Worm (Caenorhabditis elegans) whole organism, young adult: Measurements from ENCODE around the gene Y73F8A.36.

Experiments used
- B0261.1 ChIP-seq: sonication (generic microtip); optimal IDR thresholded peaks from 2 replicates; lab custom pipeline; 2016; ENCODE audit warnings: mild to moderate bottlenecking, missing genetic modification characterization, moderate library complexity, missing compliant biosample characterization
- D2030.7 ChIP-seq: fragments of 200-800 bp; sonication (Bioruptor generic); IDR thresholded peaks from 2 replicates; pipeline ENCODE4 v1.3.6; 2022; ENCODE audit warnings: missing genetic modification reagents, missing genetic modification characterization, missing compliant biosample characterization
- F22D6.2 ChIP-seq: sonication (generic microtip); optimal IDR thresholded peaks from 2 replicates; lab custom pipeline; 2016; ENCODE audit warnings: mild to moderate bottlenecking, missing genetic modification characterization, missing compliant biosample characterization
- F23B12.7 ChIP-seq: sonication (generic microtip); optimal IDR thresholded peaks from 2 replicates; lab custom pipeline; 2017; ENCODE audit warnings: missing genetic modification characterization, mild to moderate bottlenecking, missing compliant biosample characterization, antibody characterized with exemption, moderate library complexity; ENCODE audit not compliant: insufficient read depth
- F49E8.2 ChIP-seq: sonication (generic microtip); optimal IDR thresholded peaks from 3 replicates; lab custom pipeline; 2017; ENCODE audit warnings: missing genetic modification characterization, mild to moderate bottlenecking, missing compliant biosample characterization, antibody characterized with exemption, moderate library complexity; ENCODE audit not compliant: insufficient read depth
- akir-1 ChIP-seq: fragments of 200-800 bp; sonication (Bioruptor generic); optimal IDR thresholded peaks from 2 replicates; lab custom pipeline; 2018; ENCODE audit warnings: mild to moderate bottlenecking, missing genetic modification characterization, moderate library complexity, missing compliant biosample characterization
- ama-1 ChIP-seq, 3 experiments: fragments of 150-350 bp in 1 of 3; sonication (generic microtip) in 2 of 3; optimal IDR thresholded peaks; 2 replicates each; lab custom pipeline; 2014 to 2018; ENCODE audit warnings: missing biosample characterization in 2 of 3, missing genetic modification characterization in 2 of 3, missing genetic modification reagents in 2 of 3
- aptf-2 ChIP-seq: fragments of 200-800 bp; sonication (Bioruptor generic); conservative IDR thresholded peaks from 2 replicates; pipeline ENCODE4 v1.3.6; 2022; ENCODE audit warnings: missing genetic modification reagents, missing genetic modification characterization, missing compliant biosample characterization
- athp-1 ChIP-seq: sonication (generic microtip); optimal IDR thresholded peaks from 2 replicates; lab custom pipeline; 2017; ENCODE audit warnings: mild to moderate bottlenecking, missing genetic modification characterization, missing compliant biosample characterization
- attf-5 ChIP-seq: fragments of 200-800 bp; sonication (Bioruptor generic); optimal IDR thresholded peaks from 2 replicates; lab custom pipeline; 2018; ENCODE audit warnings: mild to moderate bottlenecking, missing genetic modification characterization, missing compliant biosample characterization
- attf-6 ChIP-seq: fragments of 200-800 bp; sonication (Bioruptor generic); IDR thresholded peaks from 2 replicates; pipeline ENCODE4 v1.3.6; 2022; ENCODE audit warnings: missing genetic modification reagents, missing genetic modification characterization, missing compliant biosample characterization
- bed-1 ChIP-seq: fragments of 200-800 bp; sonication (Bioruptor generic); IDR thresholded peaks from 2 replicates; pipeline ENCODE4 v1.3.6; 2022; ENCODE audit warnings: missing genetic modification reagents, missing genetic modification characterization, missing compliant biosample characterization
- cebp-2 ChIP-seq: fragments of 200-800 bp; sonication (Bioruptor generic); IDR thresholded peaks from 2 replicates; pipeline ENCODE4 v1.3.6; 2022; ENCODE audit warnings: missing genetic modification characterization, missing compliant biosample characterization
- ceh-27 ChIP-seq: fragments of 200-800 bp; sonication (Bioruptor generic); optimal IDR thresholded peaks from 2 replicates; lab custom pipeline; 2018; ENCODE audit warnings: mild to moderate bottlenecking, missing genetic modification characterization, moderate library complexity, missing compliant biosample characterization
- ceh-91 ChIP-seq: fragments of 200-800 bp; sonication (Bioruptor generic); IDR thresholded peaks from 2 replicates; pipeline ENCODE4 v1.3.6; 2022; ENCODE audit warnings: missing genetic modification reagents, missing genetic modification characterization, missing compliant biosample characterization
- chd-7 ChIP-seq: sonication (generic microtip); optimal IDR thresholded peaks from 2 replicates; lab custom pipeline; 2016; ENCODE audit warnings: mild to moderate bottlenecking, missing genetic modification characterization, moderate library complexity, missing compliant biosample characterization
- dpff-1 ChIP-seq: sonication (generic microtip); optimal IDR thresholded peaks from 2 replicates; lab custom pipeline; 2017; ENCODE audit warnings: mild to moderate bottlenecking, missing genetic modification characterization, missing compliant biosample characterization
- him-1 ChIP-seq: sonication (generic microtip); optimal IDR thresholded peaks from 2 replicates; lab custom pipeline; 2016; ENCODE audit warnings: missing genotype, missing genetic modification reagents, missing genetic modification characterization, missing compliant biosample characterization
- hmg-20 ChIP-seq: fragments of 200-800 bp; sonication (Bioruptor generic); IDR thresholded peaks from 2 replicates; pipeline ENCODE4 v1.3.6; 2022; ENCODE audit warnings: missing genetic modification reagents, missing genetic modification characterization, missing compliant biosample characterization
- hsf-1 ChIP-seq: fragments of 200-800 bp; sonication (Bioruptor generic); IDR thresholded peaks from 2 replicates; pipeline ENCODE4 v1.3.6; 2022; ENCODE audit warnings: missing genetic modification reagents, missing genetic modification characterization, missing compliant biosample characterization
- lir-1 ChIP-seq: fragments of 200-800 bp; sonication (Bioruptor generic); conservative IDR thresholded peaks from 2 replicates; pipeline ENCODE4 v1.3.6; 2022; ENCODE audit warnings: missing genetic modification reagents, missing genetic modification characterization, missing compliant biosample characterization
- madf-3 ChIP-seq: fragments of 200-800 bp; sonication (Bioruptor generic); IDR thresholded peaks from 2 replicates; pipeline ENCODE4 v1.3.6; 2022; ENCODE audit warnings: missing genetic modification reagents, missing genetic modification characterization, missing compliant biosample characterization
- mes-4 ChIP-seq: sonication (generic microtip); optimal IDR thresholded peaks from 2 replicates; lab custom pipeline; 2016; ENCODE audit warnings: missing genotype, missing genetic modification characterization, missing compliant biosample characterization
- mxl-1 ChIP-seq: sonication (generic microtip); optimal IDR thresholded peaks from 2 replicates; lab custom pipeline; 2016; ENCODE audit warnings: missing genetic modification characterization, missing compliant biosample characterization
- nfya-2 ChIP-seq: fragments of 200-800 bp; sonication (Bioruptor generic); IDR thresholded peaks from 2 replicates; pipeline ENCODE4 v1.3.6; 2022; ENCODE audit warnings: missing genetic modification reagents, missing genetic modification characterization, missing compliant biosample characterization
- nfyb-1 ChIP-seq: fragments of 200-800 bp; sonication (Bioruptor generic); IDR thresholded peaks from 2 replicates; pipeline ENCODE4 v1.3.6; 2022; ENCODE audit warnings: missing genetic modification reagents, missing genetic modification characterization, missing compliant biosample characterization
- pbrm-1 ChIP-seq: fragments of 200-800 bp; sonication (Bioruptor generic); IDR thresholded peaks from 2 replicates; pipeline ENCODE4 v1.3.6; 2022; ENCODE audit warnings: missing genetic modification reagents, missing genetic modification characterization, missing compliant biosample characterization
- rec-8 ChIP-seq, 2 experiments: sonication (generic microtip); optimal IDR thresholded peaks; 2 replicates each; lab custom pipeline; 2016; ENCODE audit warnings: mild to moderate bottlenecking in 2 of 2, missing genetic modification characterization in 2 of 2, missing genetic modification reagents in 2 of 2, missing genotype in 2 of 2, missing biosample characterization in 1 of 2, missing compliant biosample characterization in 1 of 2, moderate library complexity in 1 of 2
- rpc-1 ChIP-seq, 2 experiments: fragments of 150-350 bp in 1 of 2; sonication (generic microtip) in 1 of 2; optimal IDR thresholded peaks; 2 replicates each; lab custom pipeline; 2014 to 2018; ENCODE audit warnings: missing biosample characterization in 1 of 2, missing genetic modification characterization in 1 of 2, missing genetic modification reagents in 1 of 2, missing genotype in 1 of 2
- sdz-38 ChIP-seq: sonication (generic microtip); optimal IDR thresholded peaks from 2 replicates; lab custom pipeline; 2016; ENCODE audit warnings: missing genotype, missing genetic modification characterization, missing compliant biosample characterization
- sea-2 ChIP-seq: fragments of 200-800 bp; sonication (Bioruptor generic); IDR thresholded peaks from 2 replicates; pipeline ENCODE4 v1.3.6; 2022; ENCODE audit warnings: missing genetic modification characterization, missing compliant biosample characterization
- snpc-1.1 ChIP-seq: sonication (generic microtip); optimal IDR thresholded peaks from 2 replicates; lab custom pipeline; 2017; ENCODE audit warnings: missing genetic modification characterization, mild to moderate bottlenecking, missing compliant biosample characterization, antibody characterized with exemption, moderate library complexity, missing genotype, missing genetic modification reagents; ENCODE audit not compliant: insufficient read depth
- snpc-1.3 ChIP-seq: sonication (generic microtip); optimal IDR thresholded peaks from 2 replicates; lab custom pipeline; 2017; ENCODE audit warnings: missing genetic modification characterization, mild to moderate bottlenecking, missing compliant biosample characterization, antibody characterized with exemption, moderate library complexity, missing genotype, missing genetic modification reagents; ENCODE audit not compliant: insufficient read depth
- snpc-3.4 ChIP-seq: sonication (generic microtip); optimal IDR thresholded peaks from 2 replicates; lab custom pipeline; 2017; ENCODE audit warnings: missing genetic modification characterization, mild to moderate bottlenecking, missing compliant biosample characterization, antibody characterized with exemption, moderate library complexity, missing genotype, missing genetic modification reagents
- snpc-4 ChIP-seq, 5 experiments: fragments of 150-350 bp in 1 of 5; sonication (generic microtip) in 4 of 5; optimal IDR thresholded peaks; 2 replicates each; lab custom pipeline; 2014 to 2018; ENCODE audit warnings: missing genetic modification characterization in 5 of 5, missing biosample characterization in 3 of 5, antibody characterized with exemption in 2 of 5, mild to moderate bottlenecking in 2 of 5, missing compliant biosample characterization in 2 of 5, missing genotype in 2 of 5, moderate library complexity in 2 of 5, missing genetic modification reagents in 1 of 5
- zfh-2 ChIP-seq: fragments of 200-800 bp; sonication (Bioruptor generic); conservative IDR thresholded peaks from 2 replicates; pipeline ENCODE4 v1.3.6; 2022; ENCODE audit warnings: missing genetic modification reagents, missing genetic modification characterization, missing compliant biosample characterization
- zim-3 ChIP-seq: sonication (generic microtip); optimal IDR thresholded peaks from 2 replicates; lab custom pipeline; 2017; ENCODE audit warnings: mild to moderate bottlenecking, missing genetic modification characterization, moderate library complexity, missing compliant biosample characterization
- ztf-25 ChIP-seq: fragments of 200-800 bp; sonication (Bioruptor generic); IDR thresholded peaks from 2 replicates; pipeline ENCODE4 v1.3.6; 2022; ENCODE audit warnings: missing genetic modification reagents, missing genetic modification characterization, missing compliant biosample characterization
- ztf-28 ChIP-seq: fragments of 200-800 bp; sonication (Bioruptor generic); IDR thresholded peaks from 2 replicates; pipeline ENCODE4 v1.3.6; 2022; ENCODE audit warnings: missing genetic modification reagents, missing genetic modification characterization, missing compliant biosample characterization
- ztf-3 ChIP-seq: fragments of 200-800 bp; sonication (Bioruptor generic); optimal IDR thresholded peaks from 2 replicates; lab custom pipeline; 2018; ENCODE audit warnings: mild to moderate bottlenecking, missing genetic modification characterization, missing compliant biosample characterization
- ztf-6 ChIP-seq: fragments of 200-800 bp; sonication (Bioruptor generic); IDR thresholded peaks from 2 replicates; pipeline ENCODE4 v1.3.6; 2022; ENCODE audit warnings: missing genetic modification reagents, missing genetic modification characterization, missing compliant biosample characterization

Y73F8A.36 gene

ce11 chrIV:15280219-15280618, 34.5 kb downstream of the Y73F8A.36 start:
- TF ChIP-seq hmg-20 = no peak
- TF ChIP-seq nfya-2 (GFP tag; lab: Robert Waterston, UW) = no peak
- no peak for TF ChIP-seq athp-1 (tag; lab: Kevin White, UChicago)
- TF ChIP-seq ztf-28 (GFP tag; lab: Robert Waterston, UW) = no peak
- no peak for TF ChIP-seq ceh-27 (GFP tag; lab: Kevin White, UChicago)
- no peak for TF ChIP-seq bed-1 (GFP tag; lab: Robert Waterston, UW)

DNA sequence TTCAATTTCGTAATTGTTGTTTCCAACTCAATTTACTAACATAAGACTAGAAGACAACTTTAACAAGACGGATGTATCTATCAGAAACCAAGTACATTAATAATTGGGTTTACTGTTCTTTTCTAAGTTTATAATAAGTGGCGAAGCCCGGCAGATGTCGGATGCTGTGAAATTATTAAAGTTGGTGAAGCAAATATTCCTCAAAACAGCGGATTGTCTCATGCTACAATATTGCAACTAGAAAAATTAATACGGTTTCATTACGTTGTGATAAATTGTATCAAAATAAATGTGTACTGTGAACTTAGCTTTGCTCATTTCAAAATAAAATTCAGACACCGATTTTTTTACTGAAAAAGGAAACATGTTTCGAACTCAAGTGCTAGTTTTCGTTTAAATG, 37.9 kb downstream of the Y73F8A.36 start:
- peak; percentile 75 for TF ChIP-seq attf-6 (GFP tag; lab: Robert Waterston, UW)
- peak; percentile 53 for TF ChIP-seq snpc-4 (GFP tag; optimal IDR thresholded peaks at IDR 0.05; lab: Kevin White, UChicago)
- peak in 3 of 4 experiments; percentile 56 to 77 (median 65) for TF ChIP-seq snpc-4 (tag; optimal IDR thresholded peaks at IDR 0.05; lab: Kevin White, UChicago)
- TF ChIP-seq zim-3 (tag; lab: Kevin White, UChicago) = no peak

- TF ChIP-seq nfyb-1 (peak; percentile 71; the same call in 1 of the 2 replicates), ztf-28 (GFP tag; lab: Robert Waterston, UW) (no peak), rpc-1 (optimal IDR thresholded peaks at IDR 0.05; lab: Kevin White, UChicago) (peak; percentile 75), rpc-1 (tag; optimal IDR thresholded peaks at IDR 0.05; lab: Kevin White, UChicago) (peak; percentile 88), F23B12.7 (peak; percentile 78), pbrm-1 (GFP tag; lab: Robert Waterston, UW) (peak; percentile 59; the same call in 1 of the 2 replicates), rec-8 (tag; optimal IDR thresholded peaks at IDR 0.05; lab: Kevin White, UChicago) (peak; percentile 11 to 36), ztf-3 (GFP tag; lab: Kevin White, UChicago) (no peak), F22D6.2 (tag; lab: Kevin White, UChicago) (no peak), mes-4 (tag; lab: Kevin White, UChicago) (no peak), snpc-1.3 (tag; lab: Kevin White, UChicago) (peak; percentile 75), sea-2 (GFP tag; lab: Robert Waterston, UW) (no peak), ama-1 (optimal IDR thresholded peaks at IDR 0.05; lab: Kevin White, UChicago) (no peak), ama-1 (GFP tag; optimal IDR thresholded peaks at IDR 0.05; lab: Kevin White, UChicago) (peak; percentile 20 to 46), him-1 (peak; percentile 61), ztf-6 (GFP tag; lab: Robert Waterston, UW) (no peak), dpff-1 (tag; lab: Kevin White, UChicago) (no peak), mxl-1 (tag; lab: Kevin White, UChicago) (peak; percentile 54), attf-5 (GFP tag; lab: Kevin White, UChicago) (peak; percentile 22), snpc-4 (GFP tag; optimal IDR thresholded peaks at IDR 0.05; lab: Kevin White, UChicago) (peak; percentile 89), snpc-4 (tag; optimal IDR thresholded peaks at IDR 0.05; lab: Kevin White, UChicago) (peak; percentile 34 to 97 (median 92)), lir-1 (GFP tag; lab: Robert Waterston, UW) (0 out of 2 replicates have a peak, but pooled peaks have one; percentile 12), madf-3 (GFP tag; lab: Robert Waterston, UW) (no peak), B0261.1 (peak; percentile 85), zfh-2 (GFP tag; lab: Robert Waterston, UW) (no peak), attf-6 (GFP tag; lab: Robert Waterston, UW) (peak; percentile 97), chd-7 (tag; lab: Kevin White, UChicago) (no peak), D2030.7 (GFP tag; lab: Robert Waterston, UW) (peak; percentile 40; the same call in 1 of the 2 replicates), ceh-91 (GFP tag; lab: Robert Waterston, UW) (no peak), ztf-25 (peak; percentile 76; the same call in 1 of the 2 replicates), F49E8.2 (tag; lab: Kevin White, UChicago) (peak; percentile 8), sdz-38 (tag; lab: Kevin White, UChicago) (no peak), snpc-3.4 (tag; lab: Kevin White, UChicago) (peak; percentile 35), cebp-2 (0 out of 2 replicates have a peak, but pooled peaks have one; percentile 60), snpc-1.1 (tag; lab: Kevin White, UChicago) (peak; percentile 9), akir-1 (GFP tag; lab: Kevin White, UChicago) (no peak), hsf-1 (GFP tag; lab: Robert Waterston, UW) (peak; percentile 75), aptf-2 (no peak)
Observed at ce11 chrIV:15289508-15289907, 43.8 kb downstream of the Y73F8A.36 start.
